Fruit fly (Drosophila melanogaster) whole organism: Measurements from ENCODE around the gene CG4116.

Experiments used
- CG8478 ChIP-seq: fragments of >200 bp; optimal IDR thresholded peaks from 2 replicates; lab custom pipeline; 2018; ENCODE audit warnings: inconsistent platforms
- Dll ChIP-seq: fragments of >200 bp; optimal IDR thresholded peaks from 2 replicates; lab custom pipeline; 2017
- EcR ChIP-seq, 2 experiments: fragments of >200 bp; optimal IDR thresholded peaks; 2 replicates each; lab custom pipeline; 2017; ENCODE audit warnings: missing biosample characterization in 2 of 2, missing genetic modification characterization in 2 of 2, missing genetic modification reagents in 2 of 2
- pan ChIP-seq: fragments of >200 bp; optimal IDR thresholded peaks from 2 replicates; lab custom pipeline; 2017
- psq ChIP-seq: fragments of >200 bp; optimal IDR thresholded peaks from 2 replicates; lab custom pipeline; 2017
- usp ChIP-seq: fragments of >200 bp; optimal IDR thresholded peaks from 2 replicates; lab custom pipeline; 2017; ENCODE audit warnings: missing biosample characterization, missing genetic modification characterization, mixed read lengths

CG4116 gene

dm6 chrX:3067462-3067861 is at the start of gene CG4116:
TSS of gene CG4116 (minus strand) at chrX:3067562.
- no peak for TF ChIP-seq Dll (lab: Kevin White, UChicago)

DNA sequence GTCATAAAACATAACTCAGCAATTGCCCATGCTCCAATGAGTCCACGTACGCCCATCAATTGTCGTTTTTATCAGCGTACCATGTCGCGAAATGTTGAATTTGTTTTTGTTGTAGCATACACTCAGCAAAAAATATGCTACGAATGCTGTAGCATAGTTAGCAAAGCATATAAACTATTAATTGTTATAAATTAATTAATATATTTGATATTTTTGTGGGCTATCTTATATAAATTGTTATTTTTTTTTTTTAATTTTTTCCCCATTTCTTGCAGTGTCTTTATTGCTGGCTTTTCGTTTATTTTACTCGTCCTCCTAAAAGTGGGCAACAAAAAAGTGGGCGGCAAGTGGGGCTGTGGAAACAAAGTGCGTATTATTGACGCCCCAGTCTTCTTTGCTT is 41.5 kb upstream of the CG4116 start:
- TF ChIP-seq CG8478 (no peak), pan (lab: Kevin White, UChicago) (no peak), EcR (GFP tag; optimal IDR thresholded peaks at IDR 0.05; lab: Kevin White, UChicago) (no peak), Dll (lab: Kevin White, UChicago) (no peak), psq (lab: Kevin White, UChicago) (no peak), usp (no peak)

DNA sequence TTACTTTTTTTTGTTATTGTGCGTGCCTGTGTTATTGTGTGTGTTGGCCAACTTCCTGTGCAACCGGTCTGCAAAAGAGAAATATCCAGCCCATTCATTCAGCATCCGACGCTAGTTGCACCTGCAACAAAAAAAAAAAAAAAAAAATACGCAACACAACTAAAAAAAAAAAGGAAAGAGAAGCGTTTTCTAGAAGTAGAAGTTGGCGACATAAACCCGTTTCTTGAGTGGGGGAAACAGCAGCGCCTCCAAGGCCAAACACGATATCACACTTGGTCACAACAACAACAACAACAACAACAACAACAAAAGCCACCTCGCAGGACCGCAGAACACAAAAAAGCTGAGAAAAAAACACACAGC is 32.5 kb upstream of the CG4116 start:
- no peak for TF ChIP-seq CG8478
- TF ChIP-seq psq (lab: Kevin White, UChicago) = no peak
- no peak for TF ChIP-seq Dll (lab: Kevin White, UChicago)
- no peak for TF ChIP-seq EcR (GFP tag; optimal IDR thresholded peaks at IDR 0.05; lab: Kevin White, UChicago)
- no peak for TF ChIP-seq usp
- TF ChIP-seq pan (lab: Kevin White, UChicago) = no peak

dm6 chrX:3099161-3099912 is 32.0 kb upstream of the CG4116 start:
- TF ChIP-seq pan (lab: Kevin White, UChicago) (no peak), CG8478 (no peak), psq (lab: Kevin White, UChicago) (no peak), EcR (GFP tag; optimal IDR thresholded peaks at IDR 0.05; lab: Kevin White, UChicago) (peak in 1 of 2 experiments; percentile 23), Dll (lab: Kevin White, UChicago) (no peak)

DNA sequence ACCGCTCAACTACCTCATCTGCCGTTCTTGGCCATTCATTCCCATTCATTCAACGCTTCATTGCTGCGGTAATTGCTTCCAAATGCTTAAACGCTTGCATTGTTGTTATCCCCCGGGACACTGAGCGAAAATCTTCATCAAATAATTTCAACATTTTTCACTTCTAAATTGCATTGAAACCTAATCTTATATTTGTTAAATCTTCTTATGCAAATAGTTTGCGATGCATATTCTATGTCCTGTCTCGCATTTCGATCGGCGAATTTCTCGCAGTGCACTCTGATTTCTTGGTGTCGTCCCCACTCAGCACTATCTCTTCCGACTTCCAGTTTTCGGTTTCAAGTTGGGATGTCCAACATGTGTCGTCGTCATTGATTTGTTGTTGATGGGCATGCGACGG is 29.6 kb upstream of the CG4116 start:
- TF ChIP-seq pan (lab: Kevin White, UChicago) (no peak), CG8478 (no peak), EcR (GFP tag; optimal IDR thresholded peaks at IDR 0.05; lab: Kevin White, UChicago) (no peak), Dll (lab: Kevin White, UChicago) (no peak), psq (lab: Kevin White, UChicago) (no peak), usp (no peak)

DNA sequence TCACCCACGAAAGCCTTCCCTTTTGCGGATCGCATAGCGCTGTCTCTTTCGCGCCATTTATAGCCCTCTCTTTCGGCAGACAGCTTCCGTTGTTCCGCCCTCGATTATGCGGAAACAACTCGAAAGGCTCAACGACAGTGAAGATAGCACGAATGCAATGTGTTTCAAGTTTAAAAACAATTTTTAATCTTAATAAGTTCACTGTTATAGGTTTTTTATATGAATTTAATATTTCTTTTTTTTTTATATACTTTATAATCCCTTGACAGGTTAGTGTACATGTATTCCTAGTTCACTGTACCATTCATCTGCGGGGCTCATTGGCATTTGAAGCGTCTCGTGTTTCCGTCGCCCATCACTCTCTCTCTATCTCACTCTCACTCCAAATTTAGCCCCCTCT is 29.0 kb upstream of the CG4116 start:
- no peak for TF ChIP-seq psq (lab: Kevin White, UChicago)
- no peak for TF ChIP-seq usp
- no peak for TF ChIP-seq CG8478
- no peak for TF ChIP-seq EcR (GFP tag; optimal IDR thresholded peaks at IDR 0.05; lab: Kevin White, UChicago)
- TF ChIP-seq Dll (lab: Kevin White, UChicago) = no peak
- TF ChIP-seq pan (lab: Kevin White, UChicago) = no peak

DNA sequence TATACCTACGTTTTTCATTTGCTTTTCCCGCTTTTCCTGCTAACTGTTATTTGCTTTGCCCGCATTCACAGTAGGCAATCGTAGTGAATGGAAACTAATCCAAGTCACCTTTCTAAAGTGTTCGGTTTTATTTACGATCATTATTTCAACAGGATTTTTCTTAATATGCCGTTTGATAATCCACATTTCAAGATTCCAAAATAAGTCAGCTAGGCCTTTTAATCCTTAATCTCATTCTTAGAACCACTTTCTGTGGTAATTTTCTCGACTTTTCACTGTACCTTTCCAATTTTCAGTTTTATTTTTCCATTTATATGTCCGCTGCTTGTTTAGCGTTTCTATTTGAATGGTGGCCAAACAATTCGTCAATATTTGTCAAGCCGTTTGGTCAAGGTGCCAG is 23.6 kb upstream of the CG4116 start:
- TF ChIP-seq usp = no peak
- TF ChIP-seq Dll (lab: Kevin White, UChicago) = no peak
- no peak for TF ChIP-seq CG8478
- no peak for TF ChIP-seq EcR (GFP tag; optimal IDR thresholded peaks at IDR 0.05; lab: Kevin White, UChicago)
- no peak for TF ChIP-seq psq (lab: Kevin White, UChicago)
- no peak for TF ChIP-seq pan (lab: Kevin White, UChicago)

dm6 chrX:3087114-3087513 is 19.8 kb upstream of the CG4116 start:
- TF ChIP-seq pan (lab: Kevin White, UChicago) (no peak), CG8478 (no peak), usp (no peak), Dll (lab: Kevin White, UChicago) (no peak), EcR (GFP tag; optimal IDR thresholded peaks at IDR 0.05; lab: Kevin White, UChicago) (no peak), psq (lab: Kevin White, UChicago) (no peak)

dm6 chrX:3085839-3086238 is 18.5 kb upstream of the CG4116 start:
- TF ChIP-seq Dll (lab: Kevin White, UChicago) (no peak), CG8478 (no peak), usp (no peak)

dm6 chrX:3083290-3083689 is 15.9 kb upstream of the CG4116 start:
- TF ChIP-seq CG8478 = no peak
- TF ChIP-seq usp = no peak
- no peak for TF ChIP-seq Dll (lab: Kevin White, UChicago)
- TF ChIP-seq pan (lab: Kevin White, UChicago) = no peak
- no peak for TF ChIP-seq EcR (GFP tag; optimal IDR thresholded peaks at IDR 0.05; lab: Kevin White, UChicago)
- TF ChIP-seq psq (lab: Kevin White, UChicago) = no peak

DNA sequence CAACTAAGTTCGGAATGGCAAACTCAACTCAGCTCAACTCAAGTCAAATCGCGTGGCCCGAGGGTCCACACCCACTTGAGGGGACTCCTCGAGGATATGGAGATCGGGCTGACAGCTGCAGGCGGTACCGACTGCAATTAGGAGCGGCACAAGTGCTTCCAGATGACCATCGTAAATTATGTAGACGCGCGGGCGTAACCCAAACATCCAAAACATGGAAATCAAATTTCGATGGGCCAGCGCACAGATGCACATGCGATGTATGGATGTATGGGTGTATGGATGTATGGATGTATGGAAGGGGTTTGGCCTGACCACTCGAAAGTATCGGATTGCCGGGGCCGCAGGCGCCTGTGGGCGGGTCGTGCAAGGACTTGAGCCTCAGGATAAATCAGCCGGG is 15.0 kb upstream of the CG4116 start:
- TF ChIP-seq pan (lab: Kevin White, UChicago) (no peak), Dll (lab: Kevin White, UChicago) (no peak), psq (lab: Kevin White, UChicago) (no peak), usp (no peak), EcR (GFP tag; optimal IDR thresholded peaks at IDR 0.05; lab: Kevin White, UChicago) (no peak), CG8478 (no peak)

DNA sequence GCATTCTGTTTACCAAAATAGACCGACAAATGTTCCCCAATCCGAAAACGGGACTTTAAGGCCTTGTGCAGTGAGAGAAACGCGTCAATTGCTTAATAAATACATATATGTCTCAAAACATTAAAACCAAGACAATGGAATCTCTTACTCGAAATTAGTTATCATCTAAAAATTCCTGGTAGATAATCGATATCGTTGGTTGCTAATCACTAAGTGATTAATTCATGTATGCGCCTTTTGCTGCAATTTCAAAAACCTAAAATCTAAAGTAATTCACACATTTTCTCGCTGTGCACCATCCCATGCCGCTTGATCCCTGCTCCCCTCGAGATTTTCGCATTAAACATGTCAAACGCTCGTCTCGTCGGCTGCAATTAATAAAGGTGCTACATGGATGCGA is 6.2 kb upstream of the CG4116 start:
- TF ChIP-seq psq (lab: Kevin White, UChicago) (no peak), EcR (GFP tag; optimal IDR thresholded peaks at IDR 0.05; lab: Kevin White, UChicago) (no peak), usp (no peak), Dll (lab: Kevin White, UChicago) (no peak), CG8478 (no peak), pan (lab: Kevin White, UChicago) (no peak)

- TF ChIP-seq pan (lab: Kevin White, UChicago) (no peak), EcR (GFP tag; optimal IDR thresholded peaks at IDR 0.05; lab: Kevin White, UChicago) (no peak), Dll (lab: Kevin White, UChicago) (no peak), CG8478 (no peak), usp (no peak), psq (lab: Kevin White, UChicago) (no peak)
Observed at dm6 chrX:3068292-3068691, 930 bp upstream of the CG4116 start.
